Worm (Caenorhabditis elegans) whole organism, L4 larva: ENCODE measurements around the gene osm-3.

Experiments used
- F10B5.3 ChIP-seq: sonication (generic microtip); optimal IDR thresholded peaks from 2 replicates; lab custom pipeline; 2016; ENCODE audit warnings: mild to moderate bottlenecking, missing genetic modification characterization, missing compliant biosample characterization
- F26F4.8 ChIP-seq: fragments of 200-800 bp; sonication (Bioruptor generic); conservative IDR thresholded peaks from 2 replicates; pipeline ENCODE4 v1.3.6; 2022; ENCODE audit warnings: missing genetic modification characterization, missing compliant biosample characterization
- F49E8.2 ChIP-seq: sonication (generic microtip); optimal IDR thresholded peaks from 2 replicates; lab custom pipeline; 2016; ENCODE audit warnings: missing compliant biosample characterization, mild to moderate bottlenecking, missing genetic modification characterization, borderline replicate concordance
- T20F7.1 ChIP-seq: fragments of 200-800 bp; sonication (Bioruptor generic); optimal IDR thresholded peaks from 2 replicates; lab custom pipeline; 2018; ENCODE audit warnings: mild to moderate bottlenecking, missing genetic modification characterization, missing compliant biosample characterization
- T26A8.4 ChIP-seq: fragments of 200-800 bp; sonication (Bioruptor generic); IDR thresholded peaks from 2 replicates; pipeline ENCODE4 v1.3.6; 2022; ENCODE audit warnings: missing genetic modification characterization, missing compliant biosample characterization
- Y105C5A.15 ChIP-seq: fragments of 200-800 bp; sonication (Bioruptor generic); IDR thresholded peaks from 2 replicates; pipeline ENCODE4 v1.3.6; 2022; ENCODE audit warnings: missing genetic modification characterization, missing compliant biosample characterization
- Y48G9A.11 ChIP-seq: fragments of 200-800 bp; sonication (Bioruptor generic); IDR thresholded peaks from 2 replicates; pipeline ENCODE4 v1.3.6; 2022; ENCODE audit warnings: missing genetic modification reagents, missing genetic modification characterization, missing compliant biosample characterization
- Y5F2A.4 ChIP-seq: fragments of 200-800 bp; sonication (Bioruptor generic); optimal IDR thresholded peaks from 2 replicates; lab custom pipeline; 2018; ENCODE audit warnings: mild to moderate bottlenecking, missing genetic modification characterization, missing compliant biosample characterization
- aha-1 ChIP-seq: fragments of 150-350 bp; peaks from one replicate; lab custom pipeline; 2014; ENCODE audit warnings: missing biosample characterization, missing genetic modification characterization
- aly-2 ChIP-seq: sonication (generic microtip); optimal IDR thresholded peaks from 2 replicates; lab custom pipeline; 2018; ENCODE audit warnings: missing biosample characterization, missing genetic modification characterization
- ama-1 ChIP-seq: fragments of 150-350 bp; optimal IDR thresholded peaks from 2 replicates; lab custom pipeline; 2014; ENCODE audit warnings: inconsistent platforms, mixed read lengths
- ceh-32 ChIP-seq: sonication (generic microtip); optimal IDR thresholded peaks from 2 replicates; lab custom pipeline; 2016; ENCODE audit warnings: mild to moderate bottlenecking, missing genetic modification characterization, missing compliant biosample characterization; ENCODE audit not compliant: poor library complexity
- cey-2 ChIP-seq: sonication (generic microtip); optimal IDR thresholded peaks from 3 replicates; lab custom pipeline; 2017; ENCODE audit warnings: missing genetic modification characterization, mild to moderate bottlenecking, missing compliant biosample characterization, antibody characterized with exemption, borderline replicate concordance; ENCODE audit not compliant: insufficient read depth
- dmd-8 ChIP-seq: fragments of 200-800 bp; sonication (Bioruptor generic); IDR thresholded peaks from 2 replicates; pipeline ENCODE4 v1.3.6; 2022; ENCODE audit warnings: missing genetic modification characterization, missing compliant biosample characterization
- dmd-9 ChIP-seq: fragments of 200-800 bp; sonication (Bioruptor generic); IDR thresholded peaks from 2 replicates; pipeline ENCODE4 v1.3.6; 2022; ENCODE audit warnings: missing genetic modification reagents, missing genetic modification characterization, missing compliant biosample characterization
- egl-27 ChIP-seq: sonication (generic microtip); optimal IDR thresholded peaks from 3 replicates; lab custom pipeline; 2017; ENCODE audit warnings: missing biosample characterization, missing genetic modification reagents, missing genetic modification characterization
- fkh-10 ChIP-seq: fragments of 150-350 bp; optimal IDR thresholded peaks from 2 replicates; lab custom pipeline; 2014; ENCODE audit warnings: missing biosample characterization, missing genetic modification reagents, missing genetic modification characterization
- hmg-1.1 ChIP-seq: fragments of 200-800 bp; sonication (Bioruptor generic); IDR thresholded peaks from 2 replicates; pipeline ENCODE4 v1.3.6; 2022; ENCODE audit warnings: missing genetic modification reagents, missing genetic modification characterization, missing compliant biosample characterization
- jun-1 ChIP-seq: fragments of 150-350 bp; optimal IDR thresholded peaks from 2 replicates; lab custom pipeline; 2014; ENCODE audit warnings: missing biosample characterization, missing genetic modification reagents, missing genetic modification characterization
- lin-29 ChIP-seq: fragments of 200-800 bp; sonication (Bioruptor generic); IDR thresholded peaks from 2 replicates; pipeline ENCODE4 v1.3.6; 2022; ENCODE audit warnings: missing genetic modification reagents, missing genetic modification characterization, missing compliant biosample characterization
- lin-38 ChIP-seq: fragments of 200-800 bp; sonication (Bioruptor generic); IDR thresholded peaks from 2 replicates; pipeline ENCODE4 v1.3.6; 2022; ENCODE audit warnings: missing genetic modification reagents, missing genetic modification characterization, missing compliant biosample characterization
- lir-3 ChIP-seq: sonication (generic microtip); optimal IDR thresholded peaks from 2 replicates; lab custom pipeline; 2016; ENCODE audit warnings: mild to moderate bottlenecking, missing genetic modification characterization, missing compliant biosample characterization
- madf-5 ChIP-seq, 2 experiments: fragments of 200-800 bp; sonication (Bioruptor generic); IDR thresholded peaks; 2 replicates each; pipeline ENCODE4 v1.3.6; 2022; ENCODE audit warnings: missing compliant biosample characterization in 2 of 2, missing genetic modification characterization in 2 of 2
- madf-9 ChIP-seq: fragments of 200-800 bp; sonication (Bioruptor generic); conservative IDR thresholded peaks from 2 replicates; pipeline ENCODE4 v1.3.6; 2022; ENCODE audit warnings: missing genetic modification reagents, missing genetic modification characterization, missing compliant biosample characterization
- mep-1 ChIP-seq: fragments of 150-350 bp; sonication (generic microtip); optimal IDR thresholded peaks from 3 replicates; lab custom pipeline; 2014; ENCODE audit warnings: missing biosample characterization, missing genetic modification characterization
- nhr-111 ChIP-seq: fragments of 200-800 bp; sonication (Bioruptor generic); optimal IDR thresholded peaks from 2 replicates; lab custom pipeline; 2018; ENCODE audit warnings: mild to moderate bottlenecking, missing genetic modification characterization, missing compliant biosample characterization
- nhr-237 ChIP-seq: sonication (generic microtip); optimal IDR thresholded peaks from 2 replicates; lab custom pipeline; 2017; ENCODE audit warnings: missing biosample characterization, missing genetic modification characterization
- nhr-28 ChIP-seq: fragments of 150-350 bp; optimal IDR thresholded peaks from 2 replicates; lab custom pipeline; 2014; ENCODE audit warnings: missing biosample characterization, missing genetic modification characterization
- nhr-42 ChIP-seq: fragments of 200-800 bp; sonication (Bioruptor generic); IDR thresholded peaks from 2 replicates; pipeline ENCODE4 v1.3.6; 2022; ENCODE audit warnings: missing genetic modification characterization, missing compliant biosample characterization
- nhr-6 ChIP-seq: fragments of 150-350 bp; optimal IDR thresholded peaks from 2 replicates; lab custom pipeline; 2014; ENCODE audit warnings: missing biosample characterization, missing genetic modification characterization
- pha-4 ChIP-seq, 2 experiments: fragments of 150-350 bp in 1 of 2; fragments of 200-800 bp in 1 of 2; sonication (Bioruptor generic) in 1 of 2; IDR thresholded peaks in 1 of 2; optimal IDR thresholded peaks in 1 of 2; 2 replicates each; pipeline versions ENCODE4 v1.3.6 to Lab custom; 2014 to 2022; ENCODE audit warnings: missing genetic modification characterization in 2 of 2, missing genetic modification reagents in 2 of 2, missing biosample characterization in 1 of 2, missing compliant biosample characterization in 1 of 2
- rbr-2 ChIP-seq: sonication (generic microtip); optimal IDR thresholded peaks from 2 replicates; lab custom pipeline; 2016; ENCODE audit warnings: missing genotype, missing genetic modification characterization, missing compliant biosample characterization
- saeg-2 ChIP-seq: fragments of 200-800 bp; sonication (Bioruptor generic); IDR thresholded peaks from 2 replicates; pipeline ENCODE4 v1.3.6; 2022; ENCODE audit warnings: missing genetic modification reagents, missing genetic modification characterization, missing compliant biosample characterization
- vab-7 ChIP-seq: fragments of 200-800 bp; sonication (Bioruptor generic); IDR thresholded peaks from 2 replicates; pipeline ENCODE4 v1.3.6; 2022; ENCODE audit warnings: missing genetic modification reagents, missing genetic modification characterization, missing compliant biosample characterization
- zfp-3 ChIP-seq: fragments of 200-800 bp; sonication (Bioruptor generic); conservative IDR thresholded peaks from 2 replicates; pipeline ENCODE4 v1.3.6; 2022; ENCODE audit warnings: missing genetic modification reagents, missing genetic modification characterization, missing compliant biosample characterization
- zip-11 ChIP-seq: fragments of 200-800 bp; sonication (Bioruptor generic); IDR thresholded peaks from 2 replicates; pipeline ENCODE4 v1.3.6; 2022; ENCODE audit warnings: missing genetic modification characterization, missing compliant biosample characterization
- zip-2 ChIP-seq: fragments of 150-350 bp; optimal IDR thresholded peaks from 2 replicates; lab custom pipeline; 2014; ENCODE audit warnings: missing biosample characterization, missing genetic modification characterization
- ztf-7 ChIP-seq: fragments of 150-350 bp; optimal IDR thresholded peaks from 2 replicates; lab custom pipeline; 2014; ENCODE audit warnings: missing biosample characterization, missing genetic modification characterization

osm-3 gene

DNA sequence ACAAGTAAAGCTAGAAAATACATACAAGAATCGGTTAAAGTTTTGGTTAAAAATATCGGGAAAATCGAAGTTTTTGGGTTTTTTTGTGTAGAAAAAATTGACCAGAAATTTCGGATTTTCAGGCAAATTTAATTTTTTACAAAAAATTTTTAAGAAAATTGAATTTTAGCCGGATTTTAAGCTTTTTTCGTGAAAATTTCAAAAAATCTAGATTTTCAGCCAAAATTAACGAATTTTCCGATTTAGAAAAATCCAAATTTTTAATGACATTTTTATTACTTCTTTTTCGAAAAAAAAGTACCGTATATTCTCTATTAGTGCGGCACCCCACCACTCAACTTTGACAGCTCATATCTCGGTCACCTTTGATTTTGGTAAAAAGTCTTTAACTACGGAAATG lies at the start of gene osm-3:
osm-3 (minus strand) TSS at position 101 of the 400 bp plus-strand sequence.
- TF ChIP-seq dmd-9 (GFP tag; lab: Robert Waterston, UW) (no peak), T20F7.1 (GFP tag; lab: Kevin White, UChicago) (no peak), nhr-28 (tag; lab: Kevin White, UChicago) (no peak), ceh-32 (tag; lab: Kevin White, UChicago) (no peak), T26A8.4 (GFP tag; lab: Robert Waterston, UW) (no peak), zfp-3 (no peak), fkh-10 (no peak), pha-4 (GFP tag; IDR thresholded peaks at IDR 0.05; lab: Robert Waterston, UW) (no peak), pha-4 (tag; optimal IDR thresholded peaks at IDR 0.05; lab: Kevin White, UChicago) (no peak), lin-29 (GFP tag; lab: Robert Waterston, UW) (no peak), madf-9 (GFP tag; lab: Robert Waterston, UW) (no peak), Y105C5A.15 (GFP tag; lab: Robert Waterston, UW) (no peak), rbr-2 (tag; lab: Kevin White, UChicago) (no peak), madf-5 (GFP tag; IDR thresholded peaks at IDR 0.05; lab: Robert Waterston, UW) (no peak), zip-11 (GFP tag; lab: Robert Waterston, UW) (no peak), jun-1 (tag; lab: Kevin White, UChicago) (no peak), hmg-1.1 (GFP tag; lab: Robert Waterston, UW) (no peak), vab-7 (no peak)

DNA sequence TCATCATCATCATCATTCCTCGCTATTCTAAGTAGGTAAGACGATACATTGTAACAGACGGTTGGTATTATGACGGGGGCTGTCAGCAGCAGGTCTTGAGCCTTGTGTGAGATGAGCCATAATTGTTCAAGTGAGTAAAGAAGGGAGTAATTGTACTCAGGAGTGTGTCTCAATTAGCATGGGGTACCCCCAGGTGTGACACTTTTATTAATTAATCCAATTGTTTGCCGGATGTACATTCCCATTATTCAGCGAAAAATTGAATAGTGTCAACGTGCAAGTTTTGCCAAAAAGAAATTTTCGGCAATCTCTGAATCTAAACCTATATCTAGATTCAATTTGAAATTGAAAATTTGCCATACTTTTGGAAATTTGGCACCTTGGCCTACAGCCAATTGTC lies 48.1 kb upstream of the osm-3 start:
- no peak for TF ChIP-seq zip-2 (tag; lab: Kevin White, UChicago)
- no peak for TF ChIP-seq mep-1 (tag; lab: Kevin White, UChicago)
- no peak for TF ChIP-seq F10B5.3 (tag; lab: Kevin White, UChicago)
- TF ChIP-seq jun-1 (tag; lab: Kevin White, UChicago): no peak
- TF ChIP-seq fkh-10: no peak
- TF ChIP-seq ztf-7 (tag; lab: Kevin White, UChicago): no peak
- no peak for TF ChIP-seq madf-9 (GFP tag; lab: Robert Waterston, UW)
- TF ChIP-seq lin-38 (GFP tag; lab: Robert Waterston, UW): no peak
- TF ChIP-seq F49E8.2 (tag; lab: Kevin White, UChicago): no peak
- TF ChIP-seq F26F4.8: no peak
- TF ChIP-seq aly-2 (tag; lab: Kevin White, UChicago): no peak
- no peak for TF ChIP-seq nhr-111 (GFP tag; lab: Kevin White, UChicago)
- no peak for TF ChIP-seq nhr-42 (GFP tag; lab: Robert Waterston, UW)
- no peak for TF ChIP-seq aha-1 (tag; lab: Kevin White, UChicago)
- TF ChIP-seq Y5F2A.4 (GFP tag; lab: Kevin White, UChicago): no peak

DNA sequence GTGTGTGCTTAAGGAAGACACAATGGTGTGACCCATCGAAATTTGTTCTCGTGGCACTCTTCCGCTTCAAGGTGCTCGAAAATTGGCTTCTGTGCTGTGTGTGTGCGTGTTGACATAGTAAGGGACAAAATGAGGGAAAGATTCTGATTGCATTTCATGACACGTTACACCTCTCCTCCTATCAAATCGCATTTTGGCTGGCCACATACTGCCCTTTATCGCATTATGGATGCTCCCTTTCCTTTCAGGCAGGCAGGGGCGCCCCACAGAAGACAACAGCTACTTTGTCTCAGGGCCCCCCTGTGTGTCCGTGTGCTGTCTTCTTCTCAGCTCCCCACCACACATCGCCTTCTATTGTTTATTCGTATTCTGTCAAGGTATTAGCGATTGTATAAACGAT lies 46.6 kb upstream of the osm-3 start:
- TF ChIP-seq cey-2 (tag; lab: Kevin White, UChicago): no peak
- no peak for TF ChIP-seq zfp-3
- TF ChIP-seq hmg-1.1 (GFP tag; lab: Robert Waterston, UW): no peak
- TF ChIP-seq zip-11 (GFP tag; lab: Robert Waterston, UW): no peak
- no peak for TF ChIP-seq madf-5 (GFP tag; IDR thresholded peaks at IDR 0.05; lab: Robert Waterston, UW)
- no peak for TF ChIP-seq lir-3 (tag; lab: Kevin White, UChicago)
- no peak for TF ChIP-seq ceh-32 (tag; lab: Kevin White, UChicago)
- TF ChIP-seq egl-27 (tag; lab: Kevin White, UChicago): no peak
- TF ChIP-seq ama-1 (lab: Kevin White, UChicago): no peak
- no peak for TF ChIP-seq madf-9 (GFP tag; lab: Robert Waterston, UW)
- TF ChIP-seq nhr-237 (tag; lab: Kevin White, UChicago): no peak
- TF ChIP-seq aly-2 (tag; lab: Kevin White, UChicago): no peak
- no peak for TF ChIP-seq nhr-6 (tag; lab: Kevin White, UChicago)
- TF ChIP-seq F49E8.2 (tag; lab: Kevin White, UChicago): no peak
- TF ChIP-seq Y48G9A.11 (GFP tag; lab: Robert Waterston, UW): no peak
- no peak for TF ChIP-seq dmd-8 (GFP tag; lab: Robert Waterston, UW)
- TF ChIP-seq saeg-2 (GFP tag; lab: Robert Waterston, UW): no peak
- TF ChIP-seq zip-2 (tag; lab: Kevin White, UChicago): no peak
